Worm (Caenorhabditis elegans): Measurements from ENCODE around the gene F13B6.1.

Gene F13B6.1

ce11 chrIV:7486201-7486947 is 30.0 kb downstream of the F13B6.1 start, which contains the start of the genes his-61 and his-62 (continued):
- TF ChIP-seq dox-1 (GFP tag; IDR thresholded peaks at IDR 0.05) (peak; percentile 82), nfyb-1 (GFP tag; IDR thresholded peaks at IDR 0.05) (0 out of 2 replicates have a peak, but pooled peaks have one; percentile 22), mes-4 (tag; optimal IDR thresholded peaks at IDR 0.05) (no peak)

DNA sequence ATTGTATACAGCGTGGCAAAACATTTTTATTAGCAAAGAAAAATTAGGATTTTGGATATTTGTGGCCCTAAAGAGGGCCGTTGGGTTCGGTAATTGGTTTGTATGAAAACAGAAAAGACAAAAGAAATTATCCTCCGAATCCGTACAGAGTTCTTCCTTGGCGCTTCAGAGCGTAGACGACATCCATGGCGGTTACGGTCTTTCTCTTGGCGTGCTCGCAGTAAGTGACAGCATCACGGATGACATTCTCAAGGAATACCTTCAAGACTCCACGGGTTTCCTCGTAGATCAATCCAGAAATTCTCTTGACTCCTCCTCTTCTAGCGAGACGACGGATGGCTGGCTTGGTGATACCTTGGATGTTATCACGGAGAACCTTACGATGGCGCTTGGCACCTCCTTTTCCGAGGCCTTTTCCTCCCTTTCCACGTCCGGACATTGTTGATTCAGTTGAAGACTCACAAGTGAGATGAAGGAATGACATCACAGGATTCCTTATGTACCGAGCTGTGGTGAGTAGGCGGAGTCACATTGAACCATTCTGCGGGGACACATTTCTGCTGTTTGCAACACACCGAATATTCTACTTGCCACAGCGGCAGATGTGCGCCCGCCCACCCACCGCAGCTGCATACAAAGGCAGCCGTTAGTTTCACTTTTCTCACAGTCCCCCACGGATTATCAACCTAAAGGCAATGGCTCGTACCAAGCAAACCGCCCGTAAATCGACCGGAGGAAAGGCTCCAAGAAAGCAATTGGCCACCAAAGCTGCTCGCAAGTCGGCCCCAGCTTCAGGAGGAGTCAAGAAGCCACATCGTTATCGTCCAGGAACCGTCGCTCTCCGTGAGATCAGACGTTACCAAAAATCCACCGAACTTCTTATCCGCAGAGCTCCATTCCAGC is 31.5 kb downstream of the F13B6.1 start, which contains the start of the genes his-60 and his-59:
his-60 (minus strand) TSS at position 439 of the 903 bp plus-strand sequence.
his-59 (plus strand) TSS at position 696 of the 903 bp plus-strand sequence.
- peak; percentile 69; the same call in 1 of the 2 replicates for TF ChIP-seq pbrm-1 (GFP tag; IDR thresholded peaks at IDR 0.05)
- TF ChIP-seq aptf-2 (GFP tag; conservative IDR thresholded peaks at IDR 0.05) = 0 out of 2 replicates have a peak, but pooled peaks have one; percentile 12
- TF ChIP-seq lin-54 (GFP tag; optimal IDR thresholded peaks at IDR 0.05) = peak; percentile 44
- TF ChIP-seq ceh-79 (tag; optimal IDR thresholded peaks at IDR 0.05) = no peak
- no peak for TF ChIP-seq nhr-27 (tag; optimal IDR thresholded peaks at IDR 0.05)
- TF ChIP-seq nfya-1 (tag; optimal IDR thresholded peaks at IDR 0.05; ENCODE audit: borderline replicate concordance, insufficient read depth) = no peak
- peak; percentile 43 for TF ChIP-seq die-1 (tag; optimal IDR thresholded peaks at IDR 0.05)
- TF ChIP-seq hmg-20 (GFP tag; IDR thresholded peaks at IDR 0.05) = no peak
- no peak for TF ChIP-seq tbx-9 (tag; optimal IDR thresholded peaks at IDR 0.05; ENCODE audit: borderline replicate concordance)
- TF ChIP-seq zim-3 (tag; optimal IDR thresholded peaks at IDR 0.05) = peak; percentile 59
- TF ChIP-seq Y53F4B.3 (GFP tag; IDR thresholded peaks at IDR 0.05) = no peak
- no peak; the same call in 1 of the 2 replicates for TF ChIP-seq ceh-100 (GFP tag; IDR thresholded peaks at IDR 0.05)
- TF ChIP-seq F22D6.2 (tag; optimal IDR thresholded peaks at IDR 0.05) = no peak
- peak; percentile 13 for TF ChIP-seq ceh-27 (GFP tag; optimal IDR thresholded peaks at IDR 0.05)
- TF ChIP-seq nhr-179 (tag; optimal IDR thresholded peaks at IDR 0.05) = no peak
- peak; percentile 35 for TF ChIP-seq ztf-18 (tag; optimal IDR thresholded peaks at IDR 0.05)
- TF ChIP-seq F23B12.7 (tag; optimal IDR thresholded peaks at IDR 0.05; ENCODE audit: insufficient read depth) = no peak
- TF ChIP-seq unc-62 (GFP tag; optimal IDR thresholded peaks at IDR 0.05) = no peak
- TF ChIP-seq ztf-25 (GFP tag; IDR thresholded peaks at IDR 0.05) = peak; percentile 28; the same call in 1 of the 2 replicates
- TF ChIP-seq attf-5 (GFP tag; optimal IDR thresholded peaks at IDR 0.05) = peak; percentile 9
- no peak for TF ChIP-seq madf-10 (tag; optimal IDR thresholded peaks at IDR 0.05)
- no peak for TF ChIP-seq gei-17 (GFP tag; optimal IDR thresholded peaks at IDR 0.05)
- TF ChIP-seq F49E8.2 (tag; optimal IDR thresholded peaks at IDR 0.05; ENCODE audit: insufficient read depth) = peak; percentile 91
- TF ChIP-seq K11D2.4 (GFP tag; IDR thresholded peaks at IDR 0.05) = no peak
- peak; percentile 39; the same call in 1 of the 2 replicates for TF ChIP-seq D2030.7 (GFP tag; IDR thresholded peaks at IDR 0.05)
- TF ChIP-seq nhr-90 (tag; optimal IDR thresholded peaks at IDR 0.05) = peak; percentile 51
- TF ChIP-seq nhr-120 (GFP tag; IDR thresholded peaks at IDR 0.05) = no peak
- TF ChIP-seq dpff-1 (tag; optimal IDR thresholded peaks at IDR 0.05) = no peak
- TF ChIP-seq somi-1 (GFP tag; optimal IDR thresholded peaks at IDR 0.05) = no peak
- TF ChIP-seq F55B11.4 (tag; optimal IDR thresholded peaks at IDR 0.05; ENCODE audit: borderline replicate concordance, insufficient read depth) = no peak
- TF ChIP-seq Y67H2A.10 (GFP tag; conservative IDR thresholded peaks at IDR 0.05) = no peak
- TF ChIP-seq ama-1 (optimal IDR thresholded peaks at IDR 0.05) = no peak
- TF ChIP-seq ama-1 (GFP tag; optimal IDR thresholded peaks at IDR 0.05) = peak in 1 of 2 experiments; percentile 83
- TF ChIP-seq sdz-38 (tag; optimal IDR thresholded peaks at IDR 0.05) = no peak
- no peak for TF ChIP-seq B0019.2 (GFP tag; conservative IDR thresholded peaks at IDR 0.05)
- no peak for TF ChIP-seq nhr-80 (tag; optimal IDR thresholded peaks at IDR 0.05)
- no peak for TF ChIP-seq F10E7.11 (tag; optimal IDR thresholded peaks at IDR 0.05)
- peak; percentile 41 for TF ChIP-seq F57A8.1 (GFP tag; optimal IDR thresholded peaks at IDR 0.05)
- no peak for TF ChIP-seq snpc-1.1 (tag; optimal IDR thresholded peaks at IDR 0.05; ENCODE audit: insufficient read depth)
- TF ChIP-seq athp-1 (tag; optimal IDR thresholded peaks at IDR 0.05) = peak; percentile 48

All from whole organism, young adult.